Worm (Caenorhabditis elegans): ENCODE results near the gene nrf-5.

Gene nrf-5

DNA sequence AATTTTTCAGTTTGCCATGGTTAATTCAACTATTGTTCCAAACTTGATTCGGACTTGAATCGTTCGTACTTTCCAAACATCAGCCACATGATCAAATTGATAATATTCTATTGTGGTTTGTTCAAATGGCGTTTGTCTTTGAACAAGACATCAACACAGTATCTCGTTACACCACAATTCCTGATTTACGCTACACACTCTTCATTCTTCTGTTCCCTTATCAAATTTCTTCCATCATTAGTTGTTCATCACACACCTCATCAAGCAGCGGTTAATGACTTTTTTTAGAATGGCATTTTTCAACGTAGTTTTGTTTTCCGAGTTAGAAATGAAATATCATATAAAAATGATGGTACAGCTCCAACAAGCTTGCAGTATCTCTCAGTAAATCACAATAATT lies 50.2 kb downstream of the nrf-5 start:
- TF ChIP-seq F13H6.1 (tag; optimal IDR thresholded peaks at IDR 0.05) (no peak), unc-86 (tag; optimal IDR thresholded peaks at IDR 0.05) (no peak), nhr-11 (tag; optimal IDR thresholded peaks at IDR 0.05) (no peak), ceh-30 (tag; optimal IDR thresholded peaks at IDR 0.05) (no peak), ceh-22 (tag; optimal IDR thresholded peaks at IDR 0.05) (no peak), fax-1 (tag; optimal IDR thresholded peaks at IDR 0.05) (no peak), elt-2 (tag; optimal IDR thresholded peaks at IDR 0.05) (no peak)

DNA sequence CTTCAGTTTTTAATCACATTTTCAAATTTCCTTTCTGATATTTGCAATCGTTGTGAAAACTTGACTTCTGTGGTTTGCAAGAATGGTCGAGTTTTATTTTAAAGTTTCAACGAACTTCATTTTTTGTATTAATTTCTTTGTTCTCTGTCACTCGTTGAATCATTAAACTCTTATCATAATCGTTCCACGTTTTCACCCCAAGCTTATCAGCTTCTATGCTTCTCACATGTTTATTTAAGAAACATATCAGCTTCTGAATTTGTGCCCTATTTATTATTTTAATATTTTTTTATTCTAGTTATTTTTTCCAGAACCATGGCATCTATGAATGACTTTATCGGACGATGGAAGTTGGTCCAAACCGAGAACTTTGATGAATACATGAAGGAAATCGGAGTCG lies 51.2 kb downstream of the nrf-5 start, which contains the start of gene lbp-7:
lbp-7 (plus strand) TSS at position 312 of the 400 bp plus-strand sequence.
- TF ChIP-seq fax-1 (tag; optimal IDR thresholded peaks at IDR 0.05) (no peak), ceh-9 (tag; optimal IDR thresholded peaks at IDR 0.05) (no peak), dmd-4 (tag; optimal IDR thresholded peaks at IDR 0.05; ENCODE audit: borderline replicate concordance) (no peak), sdc-2 (tag; optimal IDR thresholded peaks at IDR 0.05) (no peak), ceh-48 (tag; optimal IDR thresholded peaks at IDR 0.05) (no peak), hlh-15 (tag; optimal IDR thresholded peaks at IDR 0.05) (no peak), dve-1 (tag; optimal IDR thresholded peaks at IDR 0.05) (no peak)

DNA sequence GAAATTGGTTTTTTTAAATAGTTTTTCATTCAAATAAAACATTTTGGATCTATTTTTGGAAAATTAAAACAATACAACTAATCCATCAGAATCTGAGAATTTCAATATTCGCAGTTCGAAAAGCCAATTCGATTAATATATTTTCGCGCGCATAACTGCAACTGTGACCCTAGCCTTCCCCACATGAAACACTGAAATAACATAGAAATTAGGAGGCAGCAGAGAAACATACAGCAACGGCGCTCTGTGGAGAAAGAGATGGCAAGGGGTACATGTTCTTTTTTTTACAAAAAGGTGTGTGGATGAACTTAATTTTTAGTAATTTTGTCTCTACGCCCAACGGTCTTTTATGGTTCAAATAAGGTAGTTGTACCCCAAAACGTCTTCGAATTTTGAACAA lies 52.1 kb downstream of the nrf-5 start:
- TF ChIP-seq rnt-1 (tag; optimal IDR thresholded peaks at IDR 0.05) (no peak), tbx-7 (tag; optimal IDR thresholded peaks at IDR 0.05) (no peak), hlh-8 (tag; optimal IDR thresholded peaks at IDR 0.05) (no peak), ref-2 (tag; optimal IDR thresholded peaks at IDR 0.05) (no peak), unc-42 (tag; optimal IDR thresholded peaks at IDR 0.05) (peak; percentile 18)
